Worm (Caenorhabditis elegans) whole organism, L2 larva: ENCODE measurements around the gene pmp-5.

ENCODE experiments used
- F13H6.1 ChIP-seq: sonication (generic microtip); optimal IDR thresholded peaks from 2 replicates; lab custom pipeline; 2016; ENCODE audit warnings: missing genetic modification characterization, missing compliant biosample characterization
- R02D3.7 ChIP-seq: fragments of 150-350 bp; optimal IDR thresholded peaks from 2 replicates; lab custom pipeline; 2014; ENCODE audit warnings: missing biosample characterization, missing genetic modification characterization
- alr-1 ChIP-seq: fragments of 150-350 bp; optimal IDR thresholded peaks from 2 replicates; lab custom pipeline; 2014; ENCODE audit warnings: missing biosample characterization, missing genetic modification characterization
- ama-1 ChIP-seq: fragments of 150-350 bp; optimal IDR thresholded peaks from 2 replicates; lab custom pipeline; 2018; ENCODE audit warnings: inconsistent platforms
- fos-1 ChIP-seq: fragments of 150-350 bp; optimal IDR thresholded peaks from 2 replicates; lab custom pipeline; 2014; ENCODE audit warnings: missing biosample characterization, missing genetic modification characterization
- lsy-2 ChIP-seq, 2 experiments: fragments of 150-350 bp in 1 of 2; sonication (generic microtip) in 1 of 2; optimal IDR thresholded peaks; 2 replicates each; lab custom pipeline; 2014 to 2017; ENCODE audit warnings: missing biosample characterization in 2 of 2, missing genetic modification characterization in 2 of 2
- nhr-10 ChIP-seq: sonication (generic microtip); optimal IDR thresholded peaks from 2 replicates; lab custom pipeline; 2017; ENCODE audit warnings: missing biosample characterization, missing genetic modification characterization
- nhr-11 ChIP-seq: fragments of 150-350 bp; optimal IDR thresholded peaks from 2 replicates; lab custom pipeline; 2014; ENCODE audit warnings: missing biosample characterization, missing genetic modification characterization
- nhr-6 ChIP-seq: fragments of 150-350 bp; optimal IDR thresholded peaks from 2 replicates; lab custom pipeline; 2014; ENCODE audit warnings: missing biosample characterization, missing genetic modification characterization
- nhr-77 ChIP-seq: fragments of 150-350 bp; optimal IDR thresholded peaks from 2 replicates; lab custom pipeline; 2014; ENCODE audit warnings: missing biosample characterization, missing genetic modification characterization
- ztf-4 ChIP-seq: fragments of 150-350 bp; optimal IDR thresholded peaks from 2 replicates; lab custom pipeline; 2014; ENCODE audit warnings: missing biosample characterization, missing genetic modification characterization

DNA sequence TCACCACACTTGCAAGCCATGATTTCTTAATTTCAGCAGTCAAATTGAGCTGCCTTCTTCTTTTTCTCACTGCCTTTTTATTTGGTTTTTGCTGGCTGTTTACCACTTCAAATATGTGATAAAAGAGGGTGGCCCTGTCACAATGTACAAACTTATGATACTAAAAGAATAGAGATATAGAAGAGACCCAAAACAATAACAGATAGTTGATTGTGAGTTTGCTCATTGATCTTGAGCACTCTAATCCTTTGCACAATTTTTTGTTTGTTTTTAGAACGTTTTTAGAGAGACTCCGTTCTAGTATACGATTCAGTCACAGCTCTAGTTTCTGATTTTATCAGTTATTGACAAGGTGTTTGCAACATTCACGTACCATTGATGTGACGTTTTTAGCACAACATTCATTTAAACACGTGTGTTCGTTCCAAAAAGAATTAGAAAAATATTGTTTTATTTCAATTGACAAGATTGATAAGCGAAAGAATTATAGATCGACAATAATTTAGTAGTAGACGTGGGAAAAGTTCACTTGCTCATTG, 26.3 kb upstream of the pmp-5 start, which contains the start of gene mtl-1:
- TF ChIP-seq nhr-10 (tag; lab: Kevin White, UChicago) (no peak), fos-1 (tag; lab: Kevin White, UChicago) (no peak), F13H6.1 (tag; lab: Kevin White, UChicago) (no peak), alr-1 (no peak), nhr-77 (tag; lab: Kevin White, UChicago) (no peak), nhr-11 (tag; lab: Kevin White, UChicago) (no peak), ztf-4 (tag; lab: Kevin White, UChicago) (no peak), nhr-6 (tag; lab: Kevin White, UChicago) (no peak), lsy-2 (tag; optimal IDR thresholded peaks at IDR 0.05; lab: Kevin White, UChicago) (no peak), ama-1 (lab: Kevin White, UChicago) (no peak), R02D3.7 (tag; lab: Kevin White, UChicago) (no peak)
